Worm (Caenorhabditis elegans): Measurements from ENCODE around the gene Y73B6BL.289.

- no peak for TF ChIP-seq nhr-12 (tag; optimal IDR thresholded peaks at IDR 0.05)
- TF ChIP-seq pha-4 (tag; optimal IDR thresholded peaks at IDR 0.05), result no peak
- TF ChIP-seq unc-62 (GFP tag; optimal IDR thresholded peaks at IDR 0.05), result no peak
- no peak for TF ChIP-seq unc-39 (tag; optimal IDR thresholded peaks at IDR 0.05)
- no peak for TF ChIP-seq nhr-237 (tag; optimal IDR thresholded peaks at IDR 0.05)
- no peak for TF ChIP-seq mls-2 (tag; optimal IDR thresholded peaks at IDR 0.05)
- no peak for TF ChIP-seq snpc-4 (tag; optimal IDR thresholded peaks at IDR 0.05)
These were observed 25.0 kb downstream of the Y73B6BL.289 start for ce11 chrIV:6372267-6372666.

Data from whole organism, mixed stage, embryonic.